Fruit fly (Drosophila melanogaster) ovary, adult (tissue): ENCODE results near the gene Naa60.

Source experiments
- CG17801 ChIP-seq: fragments of 200-800 bp; optimal IDR thresholded peaks from 2 replicates; lab custom pipeline; 2019; ENCODE audit warnings: missing biosample characterization, mild to moderate bottlenecking, missing genetic modification characterization, moderate library complexity; ENCODE audit not compliant: partially characterized antibody

Gene Naa60

dm6 chr3L:9717839-9718238 lies 8.9 kb upstream of the Naa60 start:
- no peak for TF ChIP-seq CG17801 (GFP tag; lab: Kevin White, UChicago)

dm6 chr3L:9718929-9719328 lies 7.8 kb upstream of the Naa60 start, which contains the start of the genes CG18178 and CG14174:
TSS of gene CG18178 (minus strand) at chr3L:9719144.
TSS of gene CG14174 (plus strand) at chr3L:9719328.
- peak; percentile 78 for TF ChIP-seq CG17801 (GFP tag; lab: Kevin White, UChicago)

dm6 chr3L:9720102-9720501 lies 6.6 kb upstream of the Naa60 start:
- TF ChIP-seq CG17801 (GFP tag; lab: Kevin White, UChicago): no peak

- TF ChIP-seq CG17801 (GFP tag; lab: Kevin White, UChicago): peak; percentile 63
These were observed 3.6 kb upstream of the Naa60 start, which contains the start of the genes nbs and defl for dm6 chr3L:9723108-9723507. TSS of gene nbs (minus strand) at chr3L:9723194. TSS of gene defl (plus strand) at chr3L:9723423.

dm6 chr3L:9729795-9730421 lies 3.2 kb downstream of the Naa60 start, which contains the start of gene ATPsynB:
TSS of gene ATPsynB (plus strand) at chr3L:9729999.
- no peak for TF ChIP-seq CG17801 (GFP tag; lab: Kevin White, UChicago)

dm6 chr3L:9733563-9733962 lies 6.9 kb downstream of the Naa60 start, which contains the start of gene CG6749:
TSS of gene CG6749 (minus strand) at chr3L:9733807.
- TF ChIP-seq CG17801 (GFP tag; lab: Kevin White, UChicago): no peak

- no peak for TF ChIP-seq CG17801 (GFP tag; lab: Kevin White, UChicago)
These were observed 12.9 kb downstream of the Naa60 start for dm6 chr3L:9739629-9740028.

- TF ChIP-seq CG17801 (GFP tag; lab: Kevin White, UChicago): no peak
These were observed 15.6 kb downstream of the Naa60 start for dm6 chr3L:9742342-9742741.

- TF ChIP-seq CG17801 (GFP tag; lab: Kevin White, UChicago): peak; percentile 89
These were observed 17.4 kb downstream of the Naa60 start for dm6 chr3L:9744060-9744549.

- TF ChIP-seq CG17801 (GFP tag; lab: Kevin White, UChicago): no peak
These were observed 18.7 kb downstream of the Naa60 start for dm6 chr3L:9745393-9745792.

dm6 chr3L:9751625-9752024 lies 24.9 kb downstream of the Naa60 start:
- TF ChIP-seq CG17801 (GFP tag; lab: Kevin White, UChicago): no peak

- peak; percentile 8 for TF ChIP-seq CG17801 (GFP tag; lab: Kevin White, UChicago)
These were observed 33.6 kb downstream of the Naa60 start, which contains the start of gene CG42268 for dm6 chr3L:9760151-9760749. TSS of gene CG42268 (minus strand) at chr3L:9760395.

- TF ChIP-seq CG17801 (GFP tag; lab: Kevin White, UChicago): no peak
These were observed 35.4 kb downstream of the Naa60 start for dm6 chr3L:9762036-9762597.

dm6 chr3L:9763389-9763917 lies 36.8 kb downstream of the Naa60 start, which contains the start of gene Ae2:
TSS of gene Ae2 (plus strand) at chr3L:9763544.
- TF ChIP-seq CG17801 (GFP tag; lab: Kevin White, UChicago): peak; percentile 64

dm6 chr3L:9764307-9764706 lies 37.6 kb downstream of the Naa60 start:
- no peak for TF ChIP-seq CG17801 (GFP tag; lab: Kevin White, UChicago)
